Worm (Caenorhabditis elegans): Measurements from ENCODE around the gene sup-36.

DNA sequence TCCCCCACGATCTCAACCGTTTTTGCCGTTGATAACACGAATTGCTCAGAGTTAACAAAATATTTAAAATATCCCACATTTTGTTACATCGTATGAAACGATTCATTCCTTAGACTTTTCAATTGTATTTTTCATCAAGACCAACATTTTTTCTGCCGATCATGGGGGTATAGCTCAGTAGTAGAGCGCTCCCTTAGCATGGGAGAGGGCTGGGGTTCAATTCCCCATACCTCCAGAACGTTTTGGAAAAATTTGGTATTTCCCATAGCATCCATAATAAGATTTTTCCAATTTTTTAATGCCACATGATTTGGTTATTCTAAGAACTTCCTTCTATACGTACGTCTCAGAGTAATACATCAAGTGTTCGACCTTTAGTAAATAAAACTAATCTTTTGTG lies 39.4 kb upstream of the sup-36 start:
- no peak for TF ChIP-seq unc-62 (GFP tag; optimal IDR thresholded peaks at IDR 0.05)
- no peak for TF ChIP-seq nhr-12 (tag; optimal IDR thresholded peaks at IDR 0.05)

All from whole organism, L2 larva.